Worm (Caenorhabditis elegans): ENCODE data around the gene fbxb-59.

DNA sequence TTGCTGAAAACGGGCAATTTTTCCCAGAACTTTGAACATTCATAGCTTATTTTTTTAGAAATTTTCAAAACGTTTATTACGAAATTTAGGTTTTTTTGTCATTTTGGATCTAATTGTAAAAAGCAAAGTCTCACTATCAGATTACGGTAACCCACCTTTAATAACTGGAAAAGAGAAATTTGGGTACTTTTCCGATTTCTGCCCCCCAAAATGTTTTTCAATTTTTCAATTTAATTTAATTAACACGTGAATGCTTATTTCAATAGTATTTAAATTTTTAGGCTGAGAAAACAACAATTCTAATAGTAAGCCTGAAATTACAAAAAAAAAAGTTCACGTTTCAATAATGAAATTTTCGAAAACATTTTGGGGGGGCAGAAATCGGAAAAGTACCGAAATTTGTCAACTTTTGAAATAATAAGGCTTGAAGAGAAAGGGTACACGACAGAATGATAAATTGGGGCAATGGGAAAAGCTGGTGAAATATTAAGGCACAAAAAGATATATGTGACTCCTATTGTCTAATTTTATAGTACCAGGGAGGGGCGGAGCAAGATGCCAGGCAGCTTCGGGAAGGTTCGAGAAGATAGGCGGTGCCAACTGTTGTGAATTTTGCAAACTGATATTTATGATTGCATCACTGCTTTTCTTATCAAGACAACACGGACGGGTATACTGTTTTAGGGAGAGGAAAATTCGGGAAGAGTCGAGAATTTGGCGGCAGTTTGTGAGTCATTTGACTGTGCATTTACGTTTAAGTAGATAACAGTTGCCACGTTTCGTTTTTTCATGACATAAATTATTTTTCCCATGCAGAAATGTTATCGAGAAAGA is 41.7 kb downstream of the fbxb-59 start, which contains the start of gene F19B2.5:
- no peak for TF ChIP-seq dao-5 (tag; optimal IDR thresholded peaks at IDR 0.05)
- no peak for TF ChIP-seq him-1 (tag; optimal IDR thresholded peaks at IDR 0.05)
- TF ChIP-seq W03F9.2 (tag; optimal IDR thresholded peaks at IDR 0.05), result no peak
